Fruit fly (Drosophila melanogaster): ENCODE measurements around the gene CG31251.

CG31251 gene

DNA sequence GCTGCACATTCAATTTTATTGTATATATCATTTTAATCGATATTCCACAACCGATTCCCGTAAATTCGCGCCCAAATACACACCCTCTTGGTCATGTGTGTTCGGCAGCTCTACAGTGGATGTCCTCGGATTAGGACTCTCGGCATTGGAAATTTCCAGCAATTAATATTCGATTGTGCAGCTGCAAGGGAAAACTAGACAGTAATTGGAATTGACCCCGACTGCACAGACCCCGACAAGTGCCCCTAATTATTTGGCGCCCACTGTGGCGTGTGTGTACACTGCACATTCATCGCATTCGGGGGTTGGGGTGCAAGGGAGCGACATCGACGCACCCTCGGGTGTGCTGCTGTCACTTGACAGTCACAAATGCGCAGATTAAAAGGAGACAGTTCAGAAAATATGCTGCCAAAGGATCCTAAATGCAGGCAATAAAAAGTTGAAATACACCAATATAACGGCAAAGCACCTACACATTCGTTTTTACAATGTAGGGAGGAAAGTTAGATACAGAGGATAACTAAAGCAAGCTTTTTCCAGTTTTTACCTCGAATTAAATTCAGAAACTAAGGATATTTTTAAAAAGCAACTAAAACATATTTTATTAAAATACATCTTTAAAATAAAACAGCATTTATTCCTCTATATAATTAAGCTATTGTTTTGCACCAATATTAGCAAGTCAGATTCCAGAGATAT, 24.2 kb upstream of the CG31251 start (continued):
- TF ChIP-seq CG4730 (GFP tag; IDR thresholded peaks at IDR 0.05) (no peak), jumu (GFP tag; optimal IDR thresholded peaks at IDR 0.05) (no peak), CG2116 (GFP tag; optimal IDR thresholded peaks at IDR 0.05) (no peak), Opbp (GFP tag; IDR thresholded peaks at IDR 0.05; ENCODE audit: partially characterized antibody) (no peak), br (optimal IDR thresholded peaks at IDR 0.05) (no peak), CG15696 (tag; optimal IDR thresholded peaks at IDR 0.05) (no peak), Gug (GFP tag; IDR thresholded peaks at IDR 0.05) (peak; percentile 23; the same call in 2 of the 4 replicates), CG11695 (GFP tag; IDR thresholded peaks at IDR 0.05) (peak; percentile 35; the same call in 1 of the 3 replicates), p53 (GFP tag; optimal IDR thresholded peaks at IDR 0.05) (no peak), Xrp1 (GFP tag; IDR thresholded peaks at IDR 0.05) (0 out of 2 replicates have a peak, but pooled peaks have one; percentile 21), Ssrp (tag; optimal IDR thresholded peaks at IDR 0.05) (no peak), CG9876 (GFP tag; optimal IDR thresholded peaks at IDR 0.05) (no peak), CG6813 (GFP tag; optimal IDR thresholded peaks at IDR 0.05) (no peak), Rfx (GFP tag; IDR thresholded peaks at IDR 0.05) (no peak), emc (GFP tag; optimal IDR thresholded peaks at IDR 0.05) (no peak), CG15269 (tag; optimal IDR thresholded peaks at IDR 0.05) (no peak), Camta (GFP tag; optimal IDR thresholded peaks at IDR 0.05) (no peak), CG1233 (GFP tag; optimal IDR thresholded peaks at IDR 0.05) (no peak), CG8290 (GFP tag; optimal IDR thresholded peaks at IDR 0.05) (no peak), CG8290 (tag; optimal IDR thresholded peaks at IDR 0.05) (peak in 1 of 2 experiments; percentile 18), dm (GFP tag; optimal IDR thresholded peaks at IDR 0.05) (no peak), bbx (GFP tag; IDR thresholded peaks at IDR 0.05; ENCODE audit: partially characterized antibody) (no peak), Eip74EF (GFP tag; optimal IDR thresholded peaks at IDR 0.05) (no peak), slbo (GFP tag; IDR thresholded peaks at IDR 0.05) (0 out of 2 replicates have a peak, but pooled peaks have one; percentile 20), Antp (GFP tag; optimal IDR thresholded peaks at IDR 0.05) (no peak), maf-S (GFP tag; optimal IDR thresholded peaks at IDR 0.05) (no peak), CG7786 (GFP tag; optimal IDR thresholded peaks at IDR 0.05) (no peak), peb (GFP tag; IDR thresholded peaks at IDR 0.05) (no peak), usp (GFP tag; optimal IDR thresholded peaks at IDR 0.05) (no peak), CG4617 (GFP tag; optimal IDR thresholded peaks at IDR 0.05; ENCODE audit: borderline replicate concordance) (no peak), CG1603 (tag; optimal IDR thresholded peaks at IDR 0.05) (peak; percentile 35), pum (GFP tag; optimal IDR thresholded peaks at IDR 0.05) (no peak), Med (GFP tag) (peak; percentile 62), Ets97D (GFP tag; optimal IDR thresholded peaks at IDR 0.05) (no peak), ci (GFP tag; IDR thresholded peaks at IDR 0.05) (peak; percentile 60; the same call in 2 of the 3 replicates), CG2120 (GFP tag; optimal IDR thresholded peaks at IDR 0.05) (no peak), h (optimal IDR thresholded peaks at IDR 0.05) (no peak), CG15073 (GFP tag; optimal IDR thresholded peaks at IDR 0.05) (peak; percentile 24), CG13424 (tag; optimal IDR thresholded peaks at IDR 0.05) (no peak), ac (GFP tag; optimal IDR thresholded peaks at IDR 0.05) (no peak), pros (GFP tag; optimal IDR thresholded peaks at IDR 0.05) (peak; percentile 56), chif (GFP tag; optimal IDR thresholded peaks at IDR 0.05) (peak in 1 of 2 experiments; percentile 12), da (GFP tag; optimal IDR thresholded peaks at IDR 0.05) (no peak), CG8281 (tag; optimal IDR thresholded peaks at IDR 0.05) (no peak), onecut (GFP tag; IDR thresholded peaks at IDR 0.05) (0 out of 2 replicates have a peak, but pooled peaks have one; percentile 1), grn (GFP tag; optimal IDR thresholded peaks at IDR 0.05) (no peak), CG7556 (GFP tag; optimal IDR thresholded peaks at IDR 0.05) (no peak), Usf (GFP tag; optimal IDR thresholded peaks at IDR 0.05) (no peak), cwo (GFP tag; optimal IDR thresholded peaks at IDR 0.05) (no peak), CG3065 (GFP tag; optimal IDR thresholded peaks at IDR 0.05) (no peak), ems (GFP tag; optimal IDR thresholded peaks at IDR 0.05) (no peak)
